Fruit fly (Drosophila melanogaster) whole organism, embryonic: ENCODE measurements around the gene CG13603.

Source experiments
- CG10366 ChIP-seq: fragments of 200-800 bp; sonication (Bioruptor generic); IDR thresholded peaks from 2 replicates; pipeline ENCODE4 v1.3.6; 2022; ENCODE audit warnings: missing biosample characterization, missing genetic modification characterization
- CG10543 ChIP-seq: fragments of 200-800 bp; sonication (Bioruptor generic); optimal IDR thresholded peaks from 3 replicates; lab custom pipeline; 2017; ENCODE audit warnings: missing biosample characterization, mild to moderate bottlenecking, missing genetic modification characterization, moderate library complexity
- CG12104 ChIP-seq: fragments of 200-800 bp; sonication (Bioruptor generic); optimal IDR thresholded peaks from 3 replicates; lab custom pipeline; 2016; ENCODE audit warnings: missing biosample characterization, missing genetic modification characterization
- CG1233 ChIP-seq: fragments of 200-800 bp; sonication (Bioruptor generic); optimal IDR thresholded peaks from 4 replicates; lab custom pipeline; 2018; ENCODE audit warnings: missing biosample characterization, mild to moderate bottlenecking, missing genetic modification characterization
- CG12659 ChIP-seq: fragments of 200-800 bp; sonication (Bioruptor generic); optimal IDR thresholded peaks from 3 replicates; lab custom pipeline; 2017; ENCODE audit warnings: mild to moderate bottlenecking, missing biosample characterization, missing genetic modification reagents, missing genetic modification characterization
- CG14710 ChIP-seq: fragments of 200-800 bp; sonication (Bioruptor generic); optimal IDR thresholded peaks from 3 replicates; lab custom pipeline; 2019; ENCODE audit warnings: missing biosample characterization, mild to moderate bottlenecking, missing genetic modification characterization, moderate library complexity
- CG14860 ChIP-seq: fragments of 200-800 bp; sonication (Bioruptor generic); IDR thresholded peaks from 3 replicates; pipeline ENCODE4 v1.3.6; 2022; ENCODE audit warnings: missing biosample characterization, missing genetic modification characterization; ENCODE audit not compliant: partially characterized antibody
- CG15514 ChIP-seq: fragments of 200-800 bp; sonication (Bioruptor generic); optimal IDR thresholded peaks from 3 replicates; lab custom pipeline; 2017; ENCODE audit warnings: missing biosample characterization, missing genetic modification characterization, mild to moderate bottlenecking, moderate library complexity, missing genetic modification reagents
- CG17328 ChIP-seq: fragments of 200-800 bp; sonication (Bioruptor generic); IDR thresholded peaks from 2 replicates; pipeline ENCODE4 v1.3.6; 2022; ENCODE audit warnings: missing biosample characterization, missing genetic modification characterization
- CG17568 ChIP-seq: fragments of 200-800 bp; sonication (Bioruptor generic); optimal IDR thresholded peaks from 2 replicates; lab custom pipeline; 2018; ENCODE audit warnings: missing biosample characterization, mild to moderate bottlenecking, missing genetic modification characterization, moderate library complexity
- CG1792 ChIP-seq: fragments of 200-800 bp; sonication (Bioruptor generic); optimal IDR thresholded peaks from 2 replicates; lab custom pipeline; 2016; ENCODE audit warnings: missing biosample characterization, missing genetic modification characterization
- CG33213 ChIP-seq: fragments of 200-800 bp; sonication (Bioruptor generic); optimal IDR thresholded peaks from 3 replicates; lab custom pipeline; 2016; ENCODE audit warnings: missing biosample characterization, missing genetic modification characterization
- CG7786 ChIP-seq: fragments of 200-800 bp; sonication (Bioruptor generic); optimal IDR thresholded peaks from 2 replicates; lab custom pipeline; 2016; ENCODE audit warnings: missing biosample characterization, missing genetic modification characterization
- CG7839 ChIP-seq: fragments of 200-800 bp; sonication (Bioruptor generic); optimal IDR thresholded peaks from 3 replicates; lab custom pipeline; 2018; ENCODE audit warnings: missing biosample characterization, mild to moderate bottlenecking, missing genetic modification characterization, moderate library complexity
- CG7963 ChIP-seq: fragments of 200-800 bp; sonication (Bioruptor generic); IDR thresholded peaks from 3 replicates; pipeline ENCODE4 v1.3.6; 2022; ENCODE audit warnings: missing biosample characterization, missing genetic modification characterization; ENCODE audit not compliant: partially characterized antibody
- CG9817 ChIP-seq: fragments of 200-800 bp; sonication (Bioruptor generic); optimal IDR thresholded peaks from 2 replicates; lab custom pipeline; 2018; ENCODE audit warnings: missing biosample characterization, mild to moderate bottlenecking, missing genetic modification characterization, moderate library complexity
- CHES-1-like ChIP-seq: fragments of 200-800 bp; sonication (Bioruptor generic); optimal IDR thresholded peaks from 2 replicates; lab custom pipeline; 2016; ENCODE audit warnings: missing biosample characterization, missing genetic modification characterization
- Dad ChIP-seq: fragments of 200-800 bp; sonication (Bioruptor generic); optimal IDR thresholded peaks from 3 replicates; lab custom pipeline; 2016; ENCODE audit warnings: missing biosample characterization, missing genetic modification characterization
- Dip3 ChIP-seq: fragments of 200-800 bp; sonication (Bioruptor generic); optimal IDR thresholded peaks from 3 replicates; lab custom pipeline; 2016; ENCODE audit warnings: missing biosample characterization, missing genetic modification characterization
- Ets65A ChIP-seq: fragments of 200-800 bp; sonication (Bioruptor generic); peaks from one replicate; lab custom pipeline; 2016; ENCODE audit warnings: missing biosample characterization, missing genetic modification characterization
- Fer3 ChIP-seq: fragments of 200-800 bp; sonication (Bioruptor generic); optimal IDR thresholded peaks from 2 replicates; lab custom pipeline; 2018; ENCODE audit warnings: missing biosample characterization, mild to moderate bottlenecking, missing genetic modification characterization, moderate library complexity
- HmgZ ChIP-seq: fragments of 200-800 bp; sonication (Bioruptor generic); optimal IDR thresholded peaks from 2 replicates; lab custom pipeline; 2018; ENCODE audit warnings: missing biosample characterization, mild to moderate bottlenecking, missing genetic modification characterization
- Hsf ChIP-seq: fragments of 200-800 bp; sonication (Bioruptor generic); optimal IDR thresholded peaks from 3 replicates; lab custom pipeline; 2016; ENCODE audit warnings: missing biosample characterization, missing genetic modification characterization
- Lhr ChIP-seq: fragments of 200-800 bp; sonication (Bioruptor generic); optimal IDR thresholded peaks from 3 replicates; lab custom pipeline; 2017; ENCODE audit warnings: mild to moderate bottlenecking, missing biosample characterization, missing genetic modification reagents, missing genetic modification characterization
- MBD-R2 ChIP-seq: fragments of 200-800 bp; sonication (Bioruptor generic); IDR thresholded peaks from 2 replicates; pipeline ENCODE4 v1.3.6; 2022; ENCODE audit warnings: missing biosample characterization, missing genetic modification characterization
- Med ChIP-seq: fragments of 200-800 bp; sonication (Bioruptor generic); peaks from one replicate; lab custom pipeline; 2016; ENCODE audit warnings: missing biosample characterization, missing genetic modification characterization, mild to moderate bottlenecking, inconsistent platforms, moderate library complexity
- Mes4 ChIP-seq: fragments of 200-800 bp; sonication (Bioruptor generic); optimal IDR thresholded peaks from 2 replicates; lab custom pipeline; 2016; ENCODE audit warnings: missing biosample characterization, missing genetic modification characterization
- Pdp1 ChIP-seq, 2 experiments: fragments of 200-800 bp; sonication (Bioruptor generic); optimal IDR thresholded peaks; 3 replicates each; lab custom pipeline; 2016; ENCODE audit warnings: missing biosample characterization in 2 of 2, missing genetic modification characterization in 2 of 2, mild to moderate bottlenecking in 1 of 2, moderate library complexity in 1 of 2
- Stat92E ChIP-seq, 3 experiments: fragments of >200 bp in 2 of 3; fragments of 200-800 bp in 1 of 3; sonication (Bioruptor generic) in 1 of 3; optimal IDR thresholded peaks; 2 replicates each; lab custom pipeline; 2017 to 2019; ENCODE audit warnings: missing biosample characterization in 3 of 3, missing genetic modification characterization in 3 of 3, mild to moderate bottlenecking in 1 of 3, moderate library complexity in 1 of 3
- al ChIP-seq: fragments of 200-800 bp; sonication (Bioruptor generic); IDR thresholded peaks from 2 replicates; pipeline ENCODE4 v1.3.6; 2022; ENCODE audit warnings: missing biosample characterization, missing genetic modification characterization
- crp ChIP-seq, 2 experiments: fragments of 200-800 bp; sonication (Bioruptor generic); optimal IDR thresholded peaks; 2 replicates in 1 of 2; 3 replicates in 1 of 2; lab custom pipeline; 2017; ENCODE audit warnings: missing biosample characterization in 2 of 2, missing genetic modification characterization in 2 of 2, mild to moderate bottlenecking in 1 of 2, moderate library complexity in 1 of 2
- fu2 ChIP-seq: fragments of 200-800 bp; sonication (Bioruptor generic); optimal IDR thresholded peaks from 2 replicates; lab custom pipeline; 2016; ENCODE audit warnings: missing biosample characterization, missing genetic modification characterization
- gcm2 ChIP-seq: fragments of 200-800 bp; sonication (Bioruptor generic); optimal IDR thresholded peaks from 2 replicates; lab custom pipeline; 2016; ENCODE audit warnings: missing biosample characterization, missing genetic modification characterization
- gfzf ChIP-seq: fragments of 200-800 bp; sonication (Bioruptor generic); optimal IDR thresholded peaks from 2 replicates; lab custom pipeline; 2016; ENCODE audit warnings: missing biosample characterization, mild to moderate bottlenecking, missing genetic modification characterization, moderate library complexity
- grau ChIP-seq: fragments of 200-800 bp; optimal IDR thresholded peaks from 3 replicates; lab custom pipeline; 2019; ENCODE audit warnings: missing biosample characterization, mild to moderate bottlenecking, missing genetic modification characterization, moderate library complexity
- gt ChIP-seq: fragments of 200-800 bp; sonication (Bioruptor generic); IDR thresholded peaks from 2 replicates; pipeline ENCODE4 v1.3.6; 2022; ENCODE audit warnings: missing biosample characterization, missing genetic modification characterization
- hkb ChIP-seq, 2 experiments: fragments of 200-800 bp in 1 of 2; fragments of >200 bp in 1 of 2; sonication (Bioruptor generic) in 1 of 2; IDR thresholded peaks in 1 of 2; optimal IDR thresholded peaks in 1 of 2; 2 replicates each; pipeline versions ENCODE4 v1.3.6 to Lab custom; 2017 to 2022; ENCODE audit warnings: missing biosample characterization in 1 of 2, missing genetic modification characterization in 1 of 2
- jumu ChIP-seq: fragments of 200-800 bp; sonication (Bioruptor generic); optimal IDR thresholded peaks from 3 replicates; lab custom pipeline; 2016; ENCODE audit warnings: missing biosample characterization, missing genetic modification characterization
- knrl ChIP-seq: fragments of 200-800 bp; sonication (Bioruptor generic); IDR thresholded peaks from 3 replicates; pipeline ENCODE4 v1.3.6; 2022; ENCODE audit warnings: missing biosample characterization, missing genetic modification characterization; ENCODE audit not compliant: partially characterized antibody
- maf-S ChIP-seq: fragments of 200-800 bp; sonication (Bioruptor generic); optimal IDR thresholded peaks from 2 replicates; lab custom pipeline; 2016; ENCODE audit warnings: missing biosample characterization, missing genetic modification characterization
- prd ChIP-seq, 3 experiments: fragments of >200 bp in 2 of 3; fragments of 200-800 bp in 1 of 3; sonication (Bioruptor generic) in 1 of 3; optimal IDR thresholded peaks in 2 of 3; IDR thresholded peaks in 1 of 3; 2 replicates in 2 of 3; 3 replicates in 1 of 3; pipeline versions ENCODE4 v1.3.6 to Lab custom; 2017 to 2022; ENCODE audit warnings: missing biosample characterization in 1 of 3, missing genetic modification characterization in 1 of 3
- scrt ChIP-seq: fragments of 200-800 bp; sonication (Bioruptor generic); optimal IDR thresholded peaks from 2 replicates; lab custom pipeline; 2018; ENCODE audit warnings: missing biosample characterization, mild to moderate bottlenecking, missing genetic modification characterization, moderate library complexity
- sens ChIP-seq: fragments of 200-800 bp; sonication (Bioruptor generic); peaks from one replicate; lab custom pipeline; 2016; ENCODE audit warnings: missing biosample characterization, missing genetic modification characterization
- tgo ChIP-seq: fragments of 200-800 bp; sonication (Bioruptor generic); IDR thresholded peaks from 3 replicates; pipeline ENCODE4 v1.3.6; 2022; ENCODE audit warnings: missing biosample characterization, missing genetic modification characterization
- tll ChIP-seq, 2 experiments: fragments of 200-800 bp in 1 of 2; fragments of >200 bp in 1 of 2; sonication (Bioruptor generic) in 1 of 2; optimal IDR thresholded peaks; 2 replicates each; lab custom pipeline; 2017 to 2019; ENCODE audit warnings: missing biosample characterization in 2 of 2, missing genetic modification characterization in 2 of 2, mild to moderate bottlenecking in 1 of 2, moderate library complexity in 1 of 2
- tna ChIP-seq: fragments of 200-800 bp; sonication (Bioruptor generic); IDR thresholded peaks from 2 replicates; pipeline ENCODE4 v1.3.6; 2022; ENCODE audit warnings: missing biosample characterization, missing genetic modification characterization; ENCODE audit not compliant: partially characterized antibody
- vvl ChIP-seq: fragments of 200-800 bp; sonication (Bioruptor generic); IDR thresholded peaks from 2 replicates; pipeline ENCODE4 v1.3.6; 2022; ENCODE audit warnings: missing biosample characterization, missing genetic modification characterization

Gene CG13603

DNA sequence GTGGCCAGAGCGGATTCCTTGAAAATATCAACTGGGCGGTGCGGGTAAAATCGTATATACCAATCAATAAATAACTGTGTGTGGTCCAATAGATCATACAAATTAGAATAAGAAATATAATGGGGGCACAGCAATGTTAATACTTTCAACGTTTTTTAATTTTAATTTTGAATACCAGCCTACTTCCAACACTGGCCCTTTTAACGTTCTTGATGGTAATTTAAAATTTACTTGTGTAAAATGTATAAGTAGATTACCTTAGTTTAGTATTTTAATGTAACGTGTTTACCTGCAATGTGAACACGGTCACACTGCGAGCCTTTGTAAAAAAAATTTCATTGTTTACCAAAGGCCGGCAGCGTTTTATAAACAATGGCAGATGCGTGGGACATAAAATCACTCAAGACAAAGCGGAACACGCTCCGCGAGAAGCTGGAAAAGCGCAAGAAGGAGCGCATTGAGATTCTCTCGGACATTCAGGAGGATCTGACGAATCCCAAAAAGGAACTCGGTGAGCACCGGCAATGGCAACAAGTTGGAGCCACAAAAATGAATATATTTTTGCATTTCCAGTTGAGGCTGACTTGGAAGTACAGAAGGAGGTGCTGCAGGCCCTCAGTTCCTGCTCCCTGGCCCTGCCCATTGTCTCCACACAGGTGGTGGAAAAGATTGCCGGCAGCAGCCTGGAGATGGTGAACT is 45.6 kb upstream of the CG13603 start, which contains the start of the genes KrT95D and Mettl3 (continued):
- TF ChIP-seq grau (tag; lab: Kevin White, UChicago) (peak; percentile 16), CG14710 (tag; lab: Kevin White, UChicago) (peak; percentile 72), gfzf (GFP tag; lab: Kevin White, UChicago) (peak; percentile 91), CG10366 (GFP tag; lab: Robert Waterston, UW) (no peak), CG1233 (GFP tag; lab: Kevin White, UChicago) (peak; percentile 5), Dad (GFP tag; lab: Kevin White, UChicago) (peak; percentile 10), CG7786 (no peak), Stat92E (GFP tag; optimal IDR thresholded peaks at IDR 0.05; lab: Kevin White, UChicago) (peak in 1 of 3 experiments; percentile 47), CG33213 (GFP tag; lab: Kevin White, UChicago) (peak; percentile 42), Med (GFP tag; lab: Kevin White, UChicago) (peak; percentile 81), knrl (GFP tag; lab: Robert Waterston, UW) (peak; percentile 43; the same call in 1 of the 3 replicates), prd (optimal IDR thresholded peaks at IDR 0.05; lab: Kevin White, UChicago) (no peak), prd (GFP tag; IDR thresholded peaks at IDR 0.05; lab: Robert Waterston, UW) (no peak), CG17328 (GFP tag; lab: Robert Waterston, UW) (no peak), jumu (GFP tag; lab: Kevin White, UChicago) (no peak), vvl (GFP tag; lab: Robert Waterston, UW) (peak; percentile 42; the same call in 1 of the 2 replicates), CG15514 (GFP tag; lab: Kevin White, UChicago) (peak; percentile 59), CG12659 (GFP tag; lab: Kevin White, UChicago) (peak; percentile 83), CG7963 (no peak), Ets65A (GFP tag; lab: Kevin White, UChicago) (peak; percentile 88), CHES-1-like (GFP tag; lab: Kevin White, UChicago) (peak; percentile 65), Fer3 (tag; lab: Kevin White, UChicago) (no peak), Pdp1 (GFP tag; optimal IDR thresholded peaks at IDR 0.05; lab: Kevin White, UChicago) (peak; percentile 2 to 32), gt (GFP tag; lab: Robert Waterston, UW) (no peak), CG7839 (tag; lab: Kevin White, UChicago) (peak; percentile 10), MBD-R2 (GFP tag; lab: Robert Waterston, UW) (peak; percentile 50; the same call in 1 of the 2 replicates), CG14860 (GFP tag; lab: Robert Waterston, UW) (0 out of 3 replicates have a peak, but pooled peaks have one; percentile 35), maf-S (GFP tag; lab: Kevin White, UChicago) (peak; percentile 36), fu2 (GFP tag; lab: Kevin White, UChicago) (no peak), Dip3 (GFP tag; lab: Kevin White, UChicago) (peak; percentile 34), scrt (GFP tag; lab: Kevin White, UChicago) (peak; percentile 81), crp (GFP tag; optimal IDR thresholded peaks at IDR 0.05; lab: Kevin White, UChicago) (no peak), CG10543 (peak; percentile 12), CG1792 (GFP tag; lab: Kevin White, UChicago) (peak; percentile 6), tna (no peak), CG12104 (GFP tag; lab: Kevin White, UChicago) (no peak), sens (GFP tag; lab: Kevin White, UChicago) (peak; percentile 83), hkb (optimal IDR thresholded peaks at IDR 0.05; lab: Kevin White, UChicago) (peak; percentile 32), hkb (GFP tag; IDR thresholded peaks at IDR 0.05; lab: Robert Waterston, UW) (no peak), tll (GFP tag; optimal IDR thresholded peaks at IDR 0.05; lab: Kevin White, UChicago) (no peak), tgo (GFP tag; lab: Robert Waterston, UW) (no peak), Hsf (GFP tag; lab: Kevin White, UChicago) (peak; percentile 4), Lhr (GFP tag; lab: Kevin White, UChicago) (peak; percentile 87), gcm2 (no peak), CG9817 (tag; lab: Kevin White, UChicago) (no peak), Mes4 (GFP tag; lab: Kevin White, UChicago) (no peak), CG17568 (GFP tag; lab: Kevin White, UChicago) (no peak), al (no peak), HmgZ (tag; lab: Kevin White, UChicago) (peak; percentile 35)
